Worm (Caenorhabditis elegans): Measurements from ENCODE around the gene R13H4.6.

ce11 chrV:11862817-11863216, at the start of gene R13H4.6:
- TF ChIP-seq nhr-48 (tag; optimal IDR thresholded peaks at IDR 0.05) (no peak), sdz-12 (GFP tag; optimal IDR thresholded peaks at IDR 0.05) (no peak), zfp-2 (tag; optimal IDR thresholded peaks at IDR 0.05) (no peak), ceh-44 (GFP tag; IDR thresholded peaks at IDR 0.05) (no peak), T26A8.4 (GFP tag; IDR thresholded peaks at IDR 0.05) (no peak), pha-4 (GFP tag; IDR thresholded peaks at IDR 0.05) (no peak), pha-4 (tag; optimal IDR thresholded peaks at IDR 0.05) (no peak), F49E8.2 (tag; optimal IDR thresholded peaks at IDR 0.05; ENCODE audit: borderline replicate concordance) (no peak), unc-62 (GFP tag; optimal IDR thresholded peaks at IDR 0.05 in 1 of 2) (no peak), unc-62 (tag; optimal IDR thresholded peaks at IDR 0.05) (no peak), Y75B8A.6 (GFP tag; IDR thresholded peaks at IDR 0.05) (no peak), lin-13 (GFP tag; optimal IDR thresholded peaks at IDR 0.05) (no peak), T20F7.1 (GFP tag; optimal IDR thresholded peaks at IDR 0.05) (no peak), ceh-28 (tag; optimal IDR thresholded peaks at IDR 0.05) (no peak)

All from whole organism, L4 larva.